Fruit fly (Drosophila melanogaster) whole organism, prepupa: ENCODE measurements around the gene CG46439.

Experiments
- CG11902 ChIP-seq: fragments of 200-800 bp; sonication (Bioruptor generic); optimal IDR thresholded peaks from 3 replicates; lab custom pipeline; 2016; ENCODE audit warnings: missing biosample characterization, missing genetic modification characterization
- CG16779 ChIP-seq: fragments of 200-800 bp; sonication (Bioruptor generic); optimal IDR thresholded peaks from 3 replicates; lab custom pipeline; 2017; ENCODE audit warnings: missing biosample characterization, mild to moderate bottlenecking, missing genetic modification characterization
- CG32006 ChIP-seq: fragments of 200-800 bp; sonication (Bioruptor generic); optimal IDR thresholded peaks from 3 replicates; lab custom pipeline; 2017; ENCODE audit warnings: missing biosample characterization, mild to moderate bottlenecking, missing genetic modification characterization
- CG7368 ChIP-seq: fragments of 200-800 bp; sonication (Bioruptor generic); optimal IDR thresholded peaks from 3 replicates; lab custom pipeline; 2016; ENCODE audit warnings: missing biosample characterization, missing genetic modification characterization
- Eip93F ChIP-seq: fragments of 200-800 bp; sonication (Bioruptor generic); optimal IDR thresholded peaks from 2 replicates; lab custom pipeline; 2016; ENCODE audit warnings: missing biosample characterization, mild to moderate bottlenecking, missing genetic modification characterization
- Ets21C ChIP-seq: fragments of 200-800 bp; sonication (Bioruptor generic); optimal IDR thresholded peaks from 3 replicates; lab custom pipeline; 2016; ENCODE audit warnings: missing biosample characterization, missing genetic modification characterization
- Hr38 ChIP-seq: sonication (Bioruptor generic); optimal IDR thresholded peaks from 2 replicates; lab custom pipeline; 2016; ENCODE audit warnings: missing biosample characterization, missing genetic modification characterization
- Sox102F ChIP-seq: fragments of 200-800 bp; sonication (Bioruptor generic); optimal IDR thresholded peaks from 2 replicates; lab custom pipeline; 2016; ENCODE audit warnings: missing biosample characterization, mild to moderate bottlenecking, missing genetic modification characterization
- Sox15 ChIP-seq: fragments of 200-800 bp; sonication (Bioruptor generic); optimal IDR thresholded peaks from 3 replicates; lab custom pipeline; 2016; ENCODE audit warnings: missing biosample characterization, missing genetic modification characterization
- achi ChIP-seq: fragments of 200-800 bp; sonication (Bioruptor generic); optimal IDR thresholded peaks from 3 replicates; lab custom pipeline; 2016; ENCODE audit warnings: missing biosample characterization, missing genetic modification characterization
- dac ChIP-seq: fragments of 200-800 bp; sonication (Bioruptor generic); optimal IDR thresholded peaks from 2 replicates; lab custom pipeline; 2017; ENCODE audit warnings: missing biosample characterization, mild to moderate bottlenecking, missing genetic modification characterization
- dsx ChIP-seq: fragments of 200-800 bp; optimal IDR thresholded peaks from 3 replicates; lab custom pipeline; 2019; ENCODE audit warnings: missing biosample characterization, mild to moderate bottlenecking, missing genetic modification characterization, moderate library complexity; ENCODE audit not compliant: poor library complexity, severe bottlenecking
- pdm3 ChIP-seq: fragments of 200-800 bp; sonication (Bioruptor generic); optimal IDR thresholded peaks from 3 replicates; lab custom pipeline; 2016; ENCODE audit warnings: missing biosample characterization, missing genetic modification characterization
- vri ChIP-seq: fragments of 200-800 bp; sonication (Bioruptor generic); optimal IDR thresholded peaks from 3 replicates; lab custom pipeline; 2016; ENCODE audit warnings: missing biosample characterization, mild to moderate bottlenecking, missing genetic modification characterization

dm6 chr3L:11125636-11126532, 29.8 kb upstream of the CG46439 start:
- TF ChIP-seq dsx (GFP tag; lab: Kevin White, UChicago) (no peak), Ets21C (no peak), pdm3 (GFP tag; lab: Kevin White, UChicago) (no peak), Sox15 (GFP tag; lab: Kevin White, UChicago) (no peak), CG16779 (tag; lab: Kevin White, UChicago) (no peak), dac (no peak), Hr38 (GFP tag; lab: Kevin White, UChicago) (no peak), CG7368 (no peak), CG32006 (GFP tag; lab: Kevin White, UChicago) (no peak), achi (GFP tag; lab: Kevin White, UChicago) (no peak), CG11902 (GFP tag; lab: Kevin White, UChicago) (no peak), Eip93F (GFP tag; lab: Kevin White, UChicago) (no peak), Sox102F (GFP tag; lab: Kevin White, UChicago) (no peak), vri (GFP tag; lab: Kevin White, UChicago) (no peak)
